ENCODE assay signal across 1 fruit fly cellular context in genomic region chr3L:9441907-9442479, dm6.
A peak's percentile ranks its signal among the peaks of the same experiment; 100 is the strongest.
TF ChIP-seq lines count a peak whose summit lies in the region.

Bet3 (minus strand) TSS chr3L:9442267.
Nf-YA (minus strand) TSS chr3L:9442267.

TF ChIP-seq in whole organism, embryonic, 481 proteins besides CTCF, POLR2A, EP300 and RAD21 (continued from another document):
- TF ChIP-seq CG3407 (GFP tag; optimal IDR thresholded peaks at IDR 0.05; lab: Kevin White, UChicago) (no peak), CG12219 (GFP tag; optimal IDR thresholded peaks at IDR 0.05; lab: Kevin White, UChicago) (no peak), cad (GFP tag; optimal IDR thresholded peaks at IDR 0.05; lab: Kevin White, UChicago) (no peak), cwo (GFP tag; optimal IDR thresholded peaks at IDR 0.05; lab: Kevin White, UChicago) (no peak), CG4282 (GFP tag; optimal IDR thresholded peaks at IDR 0.05; lab: Kevin White, UChicago) (peak; percentile 30), ken (GFP tag; IDR thresholded peaks at IDR 0.05; lab: Robert Waterston, UW) (peak; percentile 70), CG8944 (GFP tag; optimal IDR thresholded peaks at IDR 0.05; lab: Kevin White, UChicago) (peak; percentile 69), Aef1 (GFP tag; IDR thresholded peaks at IDR 0.05; lab: Robert Waterston, UW) (peak; percentile 50; the same call in 1 of the 3 replicates), Taf1 (GFP tag; IDR thresholded peaks at IDR 0.05; lab: Robert Waterston, UW) (no peak), row (GFP tag; IDR thresholded peaks at IDR 0.05; lab: Robert Waterston, UW) (peak; percentile 93), cas (GFP tag; IDR thresholded peaks at IDR 0.05; lab: Robert Waterston, UW) (no peak), CG34224 (GFP tag; IDR thresholded peaks at IDR 0.05; lab: Robert Waterston, UW; ENCODE audit: partially characterized antibody) (peak; percentile 83), Trl (optimal IDR thresholded peaks at IDR 0.05; lab: Kevin White, UChicago) (no peak), Trl (GFP tag; optimal IDR thresholded peaks at IDR 0.05; lab: Kevin White, UChicago) (peak; percentile 39), nerfin-2 (GFP tag; IDR thresholded peaks at IDR 0.05; lab: Robert Waterston, UW; ENCODE audit: partially characterized antibody) (peak; percentile 72), aop (GFP tag; IDR thresholded peaks at IDR 0.05; lab: Robert Waterston, UW) (no peak), CG2129 (GFP tag; IDR thresholded peaks at IDR 0.05; lab: Robert Waterston, UW; ENCODE audit: partially characterized antibody) (peak; percentile 73), CG6683 (GFP tag; optimal IDR thresholded peaks at IDR 0.05; lab: Kevin White, UChicago) (no peak), Ets65A (GFP tag; lab: Kevin White, UChicago) (peak; percentile 97), CG5953 (GFP tag; IDR thresholded peaks at IDR 0.05; lab: Robert Waterston, UW) (no peak), kah (GFP tag; optimal IDR thresholded peaks at IDR 0.05; lab: Kevin White, UChicago) (no peak), chm (GFP tag; IDR thresholded peaks at IDR 0.05; lab: Robert Waterston, UW) (peak; percentile 53; the same call in 1 of the 2 replicates), trh (GFP tag; optimal IDR thresholded peaks at IDR 0.05; lab: Kevin White, UChicago) (no peak), CG15011 (GFP tag; optimal IDR thresholded peaks at IDR 0.05; lab: Kevin White, UChicago) (no peak), Dek (tag; optimal IDR thresholded peaks at IDR 0.05; lab: Kevin White, UChicago) (peak; percentile 47), tll (GFP tag; optimal IDR thresholded peaks at IDR 0.05; lab: Kevin White, UChicago) (no peak), Kr (GFP tag; optimal IDR thresholded peaks at IDR 0.05; lab: Kevin White, UChicago) (no peak), Dp (GFP tag; optimal IDR thresholded peaks at IDR 0.05; lab: Kevin White, UChicago) (peak; percentile 46), pros (GFP tag; optimal IDR thresholded peaks at IDR 0.05; lab: Kevin White, UChicago) (no peak), CG3838 (GFP tag; optimal IDR thresholded peaks at IDR 0.05; lab: Kevin White, UChicago) (no peak), HLH3B (GFP tag; IDR thresholded peaks at IDR 0.05; lab: Robert Waterston, UW) (no peak; the same call in 1 of the 2 replicates)
